Fruit fly (Drosophila melanogaster) whole organism, embryonic: ENCODE data around the gene CG18586.

ENCODE experiments used
- Aef1 ChIP-seq: fragments of 200-800 bp; sonication (Bioruptor generic); IDR thresholded peaks from 3 replicates; pipeline ENCODE4 v1.3.6; 2022; ENCODE audit warnings: missing biosample characterization, missing genetic modification characterization
- BEAF-32 ChIP-seq: fragments of 200-800 bp; sonication (Bioruptor generic); optimal IDR thresholded peaks from 3 replicates; lab custom pipeline; 2017; ENCODE audit warnings: missing biosample characterization, missing genetic modification characterization, mild to moderate bottlenecking, moderate library complexity, missing genetic modification reagents
- CG10209 ChIP-seq: fragments of 200-800 bp; sonication (Bioruptor generic); optimal IDR thresholded peaks from 3 replicates; lab custom pipeline; 2017; ENCODE audit warnings: missing biosample characterization, mild to moderate bottlenecking, missing genetic modification characterization, missing genetic modification reagents
- CG10462 ChIP-seq: fragments of 200-800 bp; sonication (Bioruptor generic); optimal IDR thresholded peaks from 2 replicates; lab custom pipeline; 2016; ENCODE audit warnings: missing biosample characterization, missing genetic modification characterization
- CG10565 ChIP-seq: fragments of 200-800 bp; sonication (Bioruptor generic); optimal IDR thresholded peaks from 3 replicates; lab custom pipeline; 2016; ENCODE audit warnings: missing biosample characterization, mild to moderate bottlenecking, missing genetic modification characterization
- CG13894 ChIP-seq: fragments of 200-800 bp; sonication (Bioruptor generic); optimal IDR thresholded peaks from 3 replicates; lab custom pipeline; 2018; ENCODE audit warnings: missing biosample characterization, mild to moderate bottlenecking, missing genetic modification characterization, moderate library complexity
- CG14965 ChIP-seq: fragments of 200-800 bp; sonication (Bioruptor generic); optimal IDR thresholded peaks from 2 replicates; lab custom pipeline; 2016; ENCODE audit warnings: missing biosample characterization, missing genetic modification characterization, borderline replicate concordance
- CG15601 ChIP-seq: fragments of 200-800 bp; sonication (Bioruptor generic); optimal IDR thresholded peaks from 3 replicates; lab custom pipeline; 2019; ENCODE audit warnings: missing biosample characterization, mild to moderate bottlenecking, missing genetic modification characterization, moderate library complexity
- CG16815 ChIP-seq: fragments of 200-800 bp; sonication (Bioruptor generic); optimal IDR thresholded peaks from 3 replicates; lab custom pipeline; 2017; ENCODE audit warnings: missing biosample characterization, mild to moderate bottlenecking, missing genetic modification characterization
- CG2678 ChIP-seq: fragments of 200-800 bp; sonication (Bioruptor generic); optimal IDR thresholded peaks from 3 replicates; lab custom pipeline; 2019; ENCODE audit warnings: missing biosample characterization, mild to moderate bottlenecking, missing genetic modification characterization, moderate library complexity
- CG31441 ChIP-seq: fragments of 200-800 bp; sonication (Bioruptor generic); IDR thresholded peaks from 2 replicates; pipeline ENCODE4 v1.3.6; 2022; ENCODE audit warnings: missing biosample characterization, missing genetic modification characterization
- CG3163 ChIP-seq: fragments of 200-800 bp; sonication (Bioruptor generic); optimal IDR thresholded peaks from 3 replicates; lab custom pipeline; 2016; ENCODE audit warnings: missing biosample characterization, missing genetic modification characterization
- CG4282 ChIP-seq: fragments of 200-800 bp; sonication (Bioruptor generic); optimal IDR thresholded peaks from 2 replicates; lab custom pipeline; 2016; ENCODE audit warnings: missing biosample characterization, missing genetic modification characterization
- CG7745 ChIP-seq: fragments of 200-800 bp; sonication (Bioruptor generic); optimal IDR thresholded peaks from 2 replicates; lab custom pipeline; 2018; ENCODE audit warnings: missing biosample characterization, mild to moderate bottlenecking, missing genetic modification characterization, moderate library complexity
- CG7839 ChIP-seq: fragments of 200-800 bp; sonication (Bioruptor generic); optimal IDR thresholded peaks from 3 replicates; lab custom pipeline; 2018; ENCODE audit warnings: missing biosample characterization, mild to moderate bottlenecking, missing genetic modification characterization, moderate library complexity
- CG9609 ChIP-seq: fragments of 200-800 bp; sonication (Bioruptor generic); optimal IDR thresholded peaks from 3 replicates; lab custom pipeline; 2016; ENCODE audit warnings: missing biosample characterization, missing genetic modification characterization
- CrebB ChIP-seq: fragments of 200-800 bp; sonication (Bioruptor generic); optimal IDR thresholded peaks from 3 replicates; lab custom pipeline; 2018; ENCODE audit warnings: missing biosample characterization, mild to moderate bottlenecking, missing genetic modification characterization
- Dip2 ChIP-seq: fragments of 200-800 bp; sonication (Bioruptor generic); IDR thresholded peaks from 2 replicates; pipeline ENCODE4 v1.3.6; 2022; ENCODE audit warnings: missing biosample characterization, missing genetic modification characterization
- Dip3 ChIP-seq: fragments of 200-800 bp; sonication (Bioruptor generic); optimal IDR thresholded peaks from 3 replicates; lab custom pipeline; 2016; ENCODE audit warnings: missing biosample characterization, missing genetic modification characterization
- Fer1 ChIP-seq: fragments of 200-800 bp; sonication (Bioruptor generic); optimal IDR thresholded peaks from 2 replicates; lab custom pipeline; 2017; ENCODE audit warnings: missing biosample characterization, mild to moderate bottlenecking, missing genetic modification characterization
- Hmr ChIP-seq: fragments of 200-800 bp; sonication (Bioruptor generic); optimal IDR thresholded peaks from 3 replicates; lab custom pipeline; 2017; ENCODE audit warnings: mild to moderate bottlenecking, missing biosample characterization, missing genetic modification reagents, missing genetic modification characterization
- Hr78 ChIP-seq, 2 experiments: fragments of 200-800 bp in 1 of 2; fragments of >200 bp in 1 of 2; sonication (Bioruptor generic) in 1 of 2; optimal IDR thresholded peaks; 2 replicates each; lab custom pipeline; 2017 to 2019; ENCODE audit warnings: missing biosample characterization in 2 of 2, missing genetic modification characterization in 2 of 2, mild to moderate bottlenecking in 1 of 2, moderate library complexity in 1 of 2
- Jarid2 ChIP-seq: fragments of 200-800 bp; sonication (Bioruptor generic); optimal IDR thresholded peaks from 3 replicates; lab custom pipeline; 2017; ENCODE audit warnings: mild to moderate bottlenecking, missing biosample characterization, missing genetic modification reagents, missing genetic modification characterization
- Lim3 ChIP-seq: fragments of 200-800 bp; sonication (Bioruptor generic); IDR thresholded peaks from 2 replicates; pipeline ENCODE4 v1.3.6; 2022; ENCODE audit warnings: missing biosample characterization, missing genetic modification characterization
- Oli ChIP-seq: fragments of 200-800 bp; sonication (Bioruptor generic); optimal IDR thresholded peaks from 2 replicates; lab custom pipeline; 2018; ENCODE audit warnings: missing biosample characterization, mild to moderate bottlenecking, missing genetic modification characterization, moderate library complexity
- Rx ChIP-seq: fragments of 200-800 bp; sonication (Bioruptor generic); IDR thresholded peaks from 2 replicates; pipeline ENCODE4 v1.3.6; 2022; ENCODE audit warnings: missing biosample characterization, missing genetic modification characterization
- Stat92E ChIP-seq, 3 experiments: fragments of >200 bp in 2 of 3; fragments of 200-800 bp in 1 of 3; sonication (Bioruptor generic) in 1 of 3; optimal IDR thresholded peaks; 2 replicates each; lab custom pipeline; 2017 to 2019; ENCODE audit warnings: missing biosample characterization in 3 of 3, missing genetic modification characterization in 3 of 3, mild to moderate bottlenecking in 1 of 3, moderate library complexity in 1 of 3
- Usf ChIP-seq: fragments of 200-800 bp; sonication (Bioruptor generic); optimal IDR thresholded peaks from 2 replicates; lab custom pipeline; 2017; ENCODE audit warnings: missing genotype, missing biosample characterization, missing genetic modification characterization
- aop ChIP-seq: fragments of 200-800 bp; sonication (Bioruptor generic); IDR thresholded peaks from 2 replicates; pipeline ENCODE4 v1.3.6; 2022; ENCODE audit warnings: missing biosample characterization, missing genetic modification characterization
- caup ChIP-seq: fragments of 200-800 bp; sonication (Bioruptor generic); optimal IDR thresholded peaks from 3 replicates; lab custom pipeline; 2017; ENCODE audit warnings: missing biosample characterization, mild to moderate bottlenecking, missing genetic modification characterization, moderate library complexity; ENCODE audit not compliant: severe bottlenecking
- chif ChIP-seq, 2 experiments: fragments of 200-800 bp; sonication (Bioruptor generic); optimal IDR thresholded peaks; 3 replicates each; lab custom pipeline; 2016; ENCODE audit warnings: missing biosample characterization in 2 of 2, missing genetic modification characterization in 2 of 2
- chm ChIP-seq: fragments of 200-800 bp; sonication (Bioruptor generic); IDR thresholded peaks from 2 replicates; pipeline ENCODE4 v1.3.6; 2022; ENCODE audit warnings: missing biosample characterization, missing genetic modification characterization
- ci ChIP-seq: fragments of 200-800 bp; sonication (Bioruptor generic); IDR thresholded peaks from 3 replicates; pipeline ENCODE4 v1.3.6; 2022; ENCODE audit warnings: missing biosample characterization, missing genetic modification characterization
- cwo ChIP-seq: fragments of 200-800 bp; sonication (Bioruptor generic); optimal IDR thresholded peaks from 3 replicates; lab custom pipeline; 2017; ENCODE audit warnings: missing biosample characterization, missing genetic modification characterization, mild to moderate bottlenecking, moderate library complexity, missing genetic modification reagents
- en ChIP-seq: fragments of 200-800 bp; sonication (Bioruptor generic); optimal IDR thresholded peaks from 2 replicates; lab custom pipeline; 2016; ENCODE audit warnings: missing biosample characterization, missing genetic modification characterization
- ftz-f1 ChIP-seq: fragments of 200-800 bp; sonication (Bioruptor generic); optimal IDR thresholded peaks from 2 replicates; lab custom pipeline; 2016; ENCODE audit warnings: missing biosample characterization, missing genetic modification characterization
- gt ChIP-seq: fragments of 200-800 bp; sonication (Bioruptor generic); IDR thresholded peaks from 2 replicates; pipeline ENCODE4 v1.3.6; 2022; ENCODE audit warnings: missing biosample characterization, missing genetic modification characterization
- hbn ChIP-seq: fragments of 200-800 bp; sonication (Bioruptor generic); IDR thresholded peaks from 2 replicates; pipeline ENCODE4 v1.3.6; 2022; ENCODE audit warnings: missing biosample characterization, missing genetic modification characterization; ENCODE audit not compliant: partially characterized antibody
- ind ChIP-seq: fragments of 200-800 bp; sonication (Bioruptor generic); optimal IDR thresholded peaks from 3 replicates; lab custom pipeline; 2016; ENCODE audit warnings: missing biosample characterization, missing genetic modification characterization
- knrl ChIP-seq: fragments of 200-800 bp; sonication (Bioruptor generic); IDR thresholded peaks from 3 replicates; pipeline ENCODE4 v1.3.6; 2022; ENCODE audit warnings: missing biosample characterization, missing genetic modification characterization; ENCODE audit not compliant: partially characterized antibody
- lab ChIP-seq: fragments of 200-800 bp; sonication (Bioruptor generic); optimal IDR thresholded peaks from 3 replicates; lab custom pipeline; 2017; ENCODE audit warnings: missing biosample characterization, missing genetic modification characterization, mild to moderate bottlenecking, moderate library complexity, missing genetic modification reagents
- lilli ChIP-seq: fragments of 200-800 bp; sonication (Bioruptor generic); optimal IDR thresholded peaks from 3 replicates; lab custom pipeline; 2016; ENCODE audit warnings: missing biosample characterization, missing genetic modification characterization
- mld ChIP-seq: fragments of 200-800 bp; sonication (Bioruptor generic); IDR thresholded peaks from 3 replicates; pipeline ENCODE4 v1.3.6; 2022; ENCODE audit warnings: missing biosample characterization, missing genetic modification characterization; ENCODE audit not compliant: partially characterized antibody
- nerfin-1 ChIP-seq: fragments of 200-800 bp; sonication (Bioruptor generic); optimal IDR thresholded peaks from 3 replicates; lab custom pipeline; 2019; ENCODE audit warnings: missing biosample characterization, mild to moderate bottlenecking, missing genetic modification characterization, moderate library complexity
- pzg ChIP-seq: fragments of 200-800 bp; sonication (Bioruptor generic); optimal IDR thresholded peaks from 3 replicates; lab custom pipeline; 2018; ENCODE audit warnings: missing biosample characterization, mild to moderate bottlenecking, missing genetic modification characterization, moderate library complexity
- tap ChIP-seq: fragments of 200-800 bp; optimal IDR thresholded peaks from 3 replicates; lab custom pipeline; 2019; ENCODE audit warnings: missing biosample characterization, mild to moderate bottlenecking, missing genetic modification characterization, moderate library complexity
- twi ChIP-seq: fragments of 200-800 bp; optimal IDR thresholded peaks from 2 replicates; lab custom pipeline; 2019; ENCODE audit warnings: missing biosample characterization, mild to moderate bottlenecking, missing genetic modification characterization, moderate library complexity
- z ChIP-seq: fragments of 200-800 bp; sonication (Bioruptor generic); IDR thresholded peaks from 3 replicates; pipeline ENCODE4 v1.3.6; 2022; ENCODE audit warnings: missing biosample characterization, missing genetic modification characterization

CG18586 gene

DNA sequence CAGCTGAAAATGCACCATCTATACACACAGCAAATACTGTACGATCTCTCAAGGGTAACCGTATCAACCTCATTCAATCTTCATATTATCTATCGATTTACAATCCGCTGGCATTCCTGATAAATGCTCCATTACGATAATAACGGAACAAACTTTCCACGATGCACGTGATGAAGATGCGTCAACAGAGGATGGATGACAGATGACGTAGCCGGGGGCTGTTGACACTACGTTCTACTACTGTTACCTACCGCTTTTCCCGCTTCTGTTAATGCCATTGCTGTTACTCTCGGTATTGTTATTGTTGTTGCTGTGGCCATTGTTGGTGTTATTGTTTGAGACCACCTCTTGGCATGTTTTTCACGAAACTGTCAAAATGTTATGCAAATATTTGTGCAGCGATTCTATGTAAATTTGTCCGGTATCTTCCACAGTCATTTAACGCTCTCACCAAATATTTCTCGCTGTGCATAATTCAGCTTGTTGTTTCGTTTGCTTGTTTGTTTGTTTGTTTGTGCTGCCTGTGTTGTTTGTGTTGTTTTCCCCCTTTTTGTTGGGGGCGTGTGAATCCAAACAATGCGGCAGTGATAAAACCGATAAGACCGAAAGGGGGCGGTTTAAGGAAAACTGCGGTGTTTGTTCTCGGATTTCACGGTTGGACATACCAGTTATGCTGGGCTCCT lies 49.2 kb upstream of the CG18586 start (continued):
- TF ChIP-seq knrl (no peak), CG14965 (peak; percentile 82), CG10462 (peak; percentile 81), CG15601 (tag; lab: Kevin White, UChicago) (peak; percentile 89), lab (GFP tag; lab: Kevin White, UChicago) (peak; percentile 88), CG13894 (tag; lab: Kevin White, UChicago) (no peak), CG31441 (GFP tag; lab: Robert Waterston, UW) (peak; percentile 87), CG16815 (GFP tag; lab: Kevin White, UChicago) (peak; percentile 41), Fer1 (GFP tag; lab: Kevin White, UChicago) (peak; percentile 84), Dip3 (GFP tag; lab: Kevin White, UChicago) (no peak), Oli (peak; percentile 67), Dip2 (GFP tag; lab: Robert Waterston, UW) (no peak), mld (GFP tag; lab: Robert Waterston, UW) (no peak), nerfin-1 (tag; lab: Kevin White, UChicago) (peak; percentile 84), Hr78 (GFP tag; optimal IDR thresholded peaks at IDR 0.05; lab: Kevin White, UChicago) (peak in 1 of 2 experiments; percentile 14), en (GFP tag; lab: Kevin White, UChicago) (peak; percentile 76), Jarid2 (GFP tag; lab: Kevin White, UChicago) (peak; percentile 79), caup (GFP tag; lab: Kevin White, UChicago) (peak; percentile 79), tap (tag; lab: Kevin White, UChicago) (peak; percentile 79), aop (GFP tag; lab: Robert Waterston, UW) (no peak), CG10209 (GFP tag; lab: Kevin White, UChicago) (peak; percentile 91), Aef1 (GFP tag; lab: Robert Waterston, UW) (peak; percentile 28; the same call in 1 of the 3 replicates), twi (tag; lab: Kevin White, UChicago) (peak; percentile 60), chif (GFP tag; optimal IDR thresholded peaks at IDR 0.05; lab: Kevin White, UChicago) (peak; percentile 83 to 86), CrebB (peak; percentile 89), CG2678 (peak; percentile 90), Usf (GFP tag; lab: Kevin White, UChicago) (peak; percentile 66), Hmr (peak; percentile 70), BEAF-32 (GFP tag; lab: Kevin White, UChicago) (no peak), CG7839 (tag; lab: Kevin White, UChicago) (peak; percentile 65), CG4282 (peak; percentile 46), CG9609 (peak; percentile 81), ci (GFP tag; lab: Robert Waterston, UW) (peak; percentile 90), gt (no peak), Stat92E (GFP tag; optimal IDR thresholded peaks at IDR 0.05; lab: Kevin White, UChicago) (no peak), Rx (GFP tag; lab: Robert Waterston, UW) (no peak), CG7745 (tag; lab: Kevin White, UChicago) (peak; percentile 75), ftz-f1 (no peak), hbn (GFP tag; lab: Robert Waterston, UW) (no peak), lilli (GFP tag; lab: Kevin White, UChicago) (peak; percentile 44), cwo (peak; percentile 59), chm (GFP tag; lab: Robert Waterston, UW) (peak; percentile 86; the same call in 1 of the 2 replicates), Lim3 (GFP tag; lab: Robert Waterston, UW) (no peak), ind (peak; percentile 44), z (0 out of 3 replicates have a peak, but pooled peaks have one; percentile 51), CG10565 (GFP tag; lab: Kevin White, UChicago) (peak; percentile 45), CG3163 (GFP tag; lab: Kevin White, UChicago) (peak; percentile 80), pzg (no peak)
